Worm (Caenorhabditis elegans): ENCODE measurements around the gene cnnm-3.

cnnm-3 gene

DNA sequence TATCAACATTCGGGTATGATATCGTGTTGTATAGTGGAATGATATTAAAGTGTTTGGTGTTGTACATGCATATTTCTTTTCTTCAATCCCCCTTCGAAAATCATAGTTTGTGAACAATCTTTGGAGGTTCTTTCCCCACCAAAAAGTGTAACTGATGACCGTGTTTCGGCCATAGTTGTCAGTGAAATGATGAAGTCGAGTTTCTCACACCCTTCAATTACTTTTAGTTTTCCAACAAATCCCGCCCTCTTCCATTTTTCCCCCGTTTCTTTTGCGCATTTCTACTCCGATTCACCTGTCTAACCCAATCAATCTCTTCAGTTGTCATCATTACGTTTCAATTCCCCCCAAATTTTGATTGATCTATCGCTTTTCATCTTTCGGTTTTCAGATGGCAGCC lies 20.5 kb downstream of the cnnm-3 start:
- no peak for TF ChIP-seq C34F6.9 (tag; optimal IDR thresholded peaks at IDR 0.05)
- peak; percentile 27 for TF ChIP-seq nhr-129 (tag; optimal IDR thresholded peaks at IDR 0.05)
- TF ChIP-seq nhr-21 (tag; optimal IDR thresholded peaks at IDR 0.05) = peak; percentile 28
- no peak for TF ChIP-seq nhr-12 (tag; optimal IDR thresholded peaks at IDR 0.05)
- TF ChIP-seq unc-55 (GFP tag; optimal IDR thresholded peaks at IDR 0.05) = no peak
- TF ChIP-seq dmd-4 (tag; optimal IDR thresholded peaks at IDR 0.05) = no peak
- TF ChIP-seq sma-9 (GFP tag; optimal IDR thresholded peaks at IDR 0.05) = peak; percentile 8
- TF ChIP-seq sma-9 (tag; optimal IDR thresholded peaks at IDR 0.05) = no peak
- TF ChIP-seq unc-62 (GFP tag; optimal IDR thresholded peaks at IDR 0.05) = no peak

DNA sequence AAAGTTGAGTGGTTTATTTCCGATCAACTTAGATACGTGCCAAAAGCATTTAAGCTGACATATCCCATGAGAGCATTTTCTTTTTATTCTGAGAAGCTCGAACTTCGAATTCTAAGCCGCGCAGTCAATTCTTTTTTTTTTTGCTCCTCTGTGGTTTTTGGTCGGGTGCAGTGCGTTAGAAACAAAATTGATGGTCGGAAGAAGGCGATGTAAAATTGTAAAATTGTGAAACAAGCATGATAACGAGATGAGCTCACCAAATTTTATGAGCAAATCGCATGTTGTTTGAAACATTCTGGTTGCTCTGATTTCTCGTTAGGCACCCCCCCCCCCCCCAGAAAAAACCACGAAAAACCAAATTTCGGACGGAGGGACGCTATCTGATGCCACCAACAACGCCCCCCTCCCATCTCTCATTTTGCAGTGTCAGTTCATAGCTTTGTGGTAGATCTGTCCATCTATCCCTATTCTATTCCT lies 21.0 kb downstream of the cnnm-3 start, which contains the start of gene aqp-7:
aqp-7 (plus strand) TSS at position 427 of the 477 bp plus-strand sequence.
- TF ChIP-seq lsy-2 (tag; optimal IDR thresholded peaks at IDR 0.05) (peak in 1 of 2 experiments; percentile 3), elt-3 (tag; optimal IDR thresholded peaks at IDR 0.05) (no peak), ztf-4 (tag; optimal IDR thresholded peaks at IDR 0.05) (no peak), aly-2 (tag; optimal IDR thresholded peaks at IDR 0.05) (no peak), ztf-11 (tag; optimal IDR thresholded peaks at IDR 0.05) (no peak), sem-4 (tag; optimal IDR thresholded peaks at IDR 0.05) (peak; percentile 9), nhr-77 (tag; optimal IDR thresholded peaks at IDR 0.05) (no peak), snpc-4 (tag; optimal IDR thresholded peaks at IDR 0.05) (no peak), nhr-23 (tag; optimal IDR thresholded peaks at IDR 0.05) (no peak), zag-1 (tag; optimal IDR thresholded peaks at IDR 0.05) (peak; percentile 19)

DNA sequence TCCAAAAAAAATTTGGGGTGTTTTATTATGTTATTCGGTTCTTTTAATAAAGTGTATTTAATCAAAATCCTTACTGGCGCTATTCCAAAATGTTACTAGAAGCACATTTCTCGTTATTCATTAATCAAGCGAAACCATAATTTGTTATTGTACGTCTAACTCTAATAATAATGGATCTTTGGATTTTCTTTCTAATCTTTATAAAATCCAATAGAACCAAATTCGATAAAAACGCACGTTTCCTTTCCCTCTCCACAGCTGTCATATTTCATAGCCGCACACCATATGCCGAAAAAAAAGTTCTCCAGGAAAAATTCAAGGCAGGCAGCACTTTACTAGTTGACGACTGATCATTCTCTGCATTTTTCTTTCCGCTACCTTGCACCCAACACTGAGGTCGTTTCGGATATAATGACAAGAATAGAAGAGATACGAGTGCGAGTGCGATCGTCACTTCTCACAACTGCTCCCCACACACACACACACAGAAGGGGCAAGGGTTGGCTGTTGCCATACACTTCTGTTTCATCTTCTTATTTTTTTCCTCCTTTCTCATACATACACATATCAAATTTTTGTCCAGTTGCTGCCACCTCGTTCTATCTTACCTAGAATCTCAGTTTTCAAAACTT lies 22.0 kb downstream of the cnnm-3 start:
- no peak for TF ChIP-seq egl-27 (tag; optimal IDR thresholded peaks at IDR 0.05)
- peak; percentile 65 for TF ChIP-seq nhr-129 (tag; optimal IDR thresholded peaks at IDR 0.05)
- peak in 1 of 2 experiments; percentile 10 for TF ChIP-seq lsy-2 (tag; optimal IDR thresholded peaks at IDR 0.05)
- TF ChIP-seq ztf-4 (tag; optimal IDR thresholded peaks at IDR 0.05) = peak; percentile 13
- TF ChIP-seq sma-9 (GFP tag; optimal IDR thresholded peaks at IDR 0.05) = peak; percentile 78
- no peak for TF ChIP-seq sma-9 (tag; optimal IDR thresholded peaks at IDR 0.05)
- TF ChIP-seq dmd-4 (tag; optimal IDR thresholded peaks at IDR 0.05) = no peak
- TF ChIP-seq lin-39 (tag; optimal IDR thresholded peaks at IDR 0.05) = no peak
- TF ChIP-seq ama-1 (optimal IDR thresholded peaks at IDR 0.05) = peak; percentile 54
- TF ChIP-seq F13H6.1 (tag; optimal IDR thresholded peaks at IDR 0.05) = peak; percentile 33
- TF ChIP-seq C34F6.9 (tag; optimal IDR thresholded peaks at IDR 0.05) = peak; percentile 17

DNA sequence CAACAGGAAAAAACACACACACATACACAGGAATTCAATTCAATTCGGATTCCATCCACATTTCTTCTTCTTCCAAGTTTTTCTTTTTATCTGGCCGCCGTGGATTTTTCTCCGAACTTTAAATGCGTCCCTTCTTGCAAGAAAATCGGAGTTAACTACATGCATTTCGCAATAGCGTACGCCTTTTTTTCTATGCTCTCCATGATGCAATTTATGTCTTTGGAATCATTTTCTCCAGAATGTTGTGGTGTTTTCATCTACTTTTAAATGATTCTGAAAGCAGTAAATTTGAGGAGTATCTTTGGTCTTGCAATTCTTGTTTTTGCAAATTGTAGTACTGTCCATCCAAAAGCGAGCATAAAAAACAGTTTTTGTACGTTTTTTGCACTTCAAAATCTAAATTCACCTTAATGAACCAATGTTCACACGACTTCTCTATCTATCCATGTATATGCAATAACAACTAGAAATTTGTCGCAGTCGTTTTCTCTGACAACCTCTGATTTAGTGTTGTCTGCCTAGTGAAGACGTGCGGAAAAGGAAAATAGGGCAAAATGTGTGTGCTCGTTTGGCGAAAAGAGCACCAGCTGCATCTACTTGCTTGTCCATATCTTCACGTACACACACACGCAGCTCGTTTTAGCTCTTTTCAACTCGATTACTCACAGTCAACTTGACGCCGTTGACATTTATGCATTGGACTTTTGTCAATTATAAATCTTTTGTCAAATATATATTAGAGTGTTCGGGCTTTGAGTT lies 23.1 kb downstream of the cnnm-3 start:
- TF ChIP-seq ceh-82 (tag; optimal IDR thresholded peaks at IDR 0.05) (no peak), lin-11 (tag; optimal IDR thresholded peaks at IDR 0.05) (peak; percentile 22), C34F6.9 (tag; optimal IDR thresholded peaks at IDR 0.05) (peak; percentile 40), zag-1 (tag; optimal IDR thresholded peaks at IDR 0.05) (no peak), unc-55 (GFP tag; optimal IDR thresholded peaks at IDR 0.05) (peak; percentile 50), sma-9 (GFP tag; optimal IDR thresholded peaks at IDR 0.05) (peak; percentile 10), sma-9 (tag; optimal IDR thresholded peaks at IDR 0.05) (no peak), ztf-1 (GFP tag; conservative IDR thresholded peaks at IDR 0.05) (no peak), ZK546.5 (tag; optimal IDR thresholded peaks at IDR 0.05) (no peak), nhr-129 (tag; optimal IDR thresholded peaks at IDR 0.05) (peak; percentile 93), lin-13 (GFP tag; optimal IDR thresholded peaks at IDR 0.05) (no peak), mab-5 (tag; optimal IDR thresholded peaks at IDR 0.05) (no peak)

DNA sequence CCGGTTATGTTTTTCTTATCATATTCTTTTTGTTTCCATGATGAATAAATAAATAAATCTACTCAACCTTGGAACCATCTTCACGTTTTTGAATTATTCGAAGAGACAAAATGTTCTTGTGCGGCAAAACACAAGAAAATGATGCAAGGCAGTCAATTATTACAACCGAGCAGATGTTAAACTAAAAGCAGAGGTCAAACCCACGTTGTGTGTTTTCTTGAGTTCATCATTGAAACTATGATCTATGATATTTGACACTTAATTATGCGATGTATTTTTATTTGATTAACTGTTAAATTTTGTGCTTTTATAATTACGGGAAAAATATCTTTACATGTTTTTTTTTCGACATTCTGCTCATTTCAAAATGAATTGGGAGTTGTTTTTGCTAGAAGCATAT lies 24.2 kb downstream of the cnnm-3 start:
- TF ChIP-seq lsy-2 (tag; optimal IDR thresholded peaks at IDR 0.05) (peak in 1 of 2 experiments; percentile 14), nhr-129 (tag; optimal IDR thresholded peaks at IDR 0.05) (peak; percentile 67), crh-2 (tag; optimal IDR thresholded peaks at IDR 0.05) (no peak), sma-9 (GFP tag; optimal IDR thresholded peaks at IDR 0.05) (peak; percentile 68), sma-9 (tag; optimal IDR thresholded peaks at IDR 0.05) (no peak), F13H6.1 (tag; optimal IDR thresholded peaks at IDR 0.05) (peak; percentile 36)

DNA sequence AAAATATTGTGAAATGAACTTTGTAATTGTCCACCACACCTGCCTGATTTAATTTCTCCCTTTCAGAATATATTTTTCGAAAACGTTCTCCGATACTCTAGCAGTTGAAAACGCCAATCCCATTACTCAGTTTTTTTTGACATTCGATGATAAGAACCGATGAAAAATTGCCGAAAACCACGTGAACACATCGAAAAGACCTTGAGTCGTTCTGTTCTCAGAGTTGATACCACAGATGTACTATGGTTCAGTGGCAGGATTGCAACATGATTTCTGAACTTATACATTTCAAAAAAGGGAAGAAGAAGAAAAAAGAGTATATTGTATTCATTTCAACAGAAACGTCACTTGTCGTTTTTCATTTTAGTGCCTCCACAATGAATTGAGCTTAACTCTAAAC lies 25.7 kb downstream of the cnnm-3 start:
- TF ChIP-seq sma-9 (GFP tag; optimal IDR thresholded peaks at IDR 0.05) (peak; percentile 17), sma-9 (tag; optimal IDR thresholded peaks at IDR 0.05) (no peak), unc-39 (tag; optimal IDR thresholded peaks at IDR 0.05) (no peak)
